Fruit fly (Drosophila melanogaster) whole organism, prepupa: ENCODE measurements around the gene Snmp1.
A peak's percentile ranks its signal among the peaks of the same experiment; 100 is the strongest.

Experiments
- Blimp-1 ChIP-seq: fragments of 200-800 bp; sonication (Bioruptor generic); optimal IDR thresholded peaks from 3 replicates; lab custom pipeline; 2017; ENCODE audit warnings: missing biosample characterization, missing genetic modification characterization, mild to moderate bottlenecking, moderate library complexity, missing genetic modification reagents
- CG10631 ChIP-seq: fragments of 200-800 bp; sonication (Bioruptor generic); optimal IDR thresholded peaks from 2 replicates; lab custom pipeline; 2016; ENCODE audit warnings: missing biosample characterization, missing genetic modification characterization
- CG10669 ChIP-seq: fragments of 200-800 bp; sonication (Bioruptor generic); optimal IDR thresholded peaks from 3 replicates; lab custom pipeline; 2018; ENCODE audit warnings: missing biosample characterization, mild to moderate bottlenecking, missing genetic modification characterization, moderate library complexity
- CG11294 ChIP-seq: fragments of 200-800 bp; sonication (Bioruptor generic); IDR thresholded peaks from 2 replicates; pipeline ENCODE4 v1.3.6; 2022; ENCODE audit warnings: missing biosample characterization, missing genetic modification characterization
- CG11902 ChIP-seq: fragments of 200-800 bp; sonication (Bioruptor generic); optimal IDR thresholded peaks from 3 replicates; lab custom pipeline; 2016; ENCODE audit warnings: missing biosample characterization, missing genetic modification characterization
- CG15336 ChIP-seq: fragments of 200-800 bp; sonication (Bioruptor generic); IDR thresholded peaks from 2 replicates; pipeline ENCODE4 v1.3.6; 2022; ENCODE audit warnings: missing biosample characterization, missing genetic modification characterization
- CG16779 ChIP-seq: fragments of 200-800 bp; sonication (Bioruptor generic); optimal IDR thresholded peaks from 3 replicates; lab custom pipeline; 2017; ENCODE audit warnings: missing biosample characterization, mild to moderate bottlenecking, missing genetic modification characterization
- CG3032 ChIP-seq: fragments of 200-800 bp; optimal IDR thresholded peaks from 2 replicates; lab custom pipeline; 2019; ENCODE audit warnings: missing biosample characterization, mild to moderate bottlenecking, missing genetic modification characterization, moderate library complexity
- CG32006 ChIP-seq: fragments of 200-800 bp; sonication (Bioruptor generic); optimal IDR thresholded peaks from 3 replicates; lab custom pipeline; 2017; ENCODE audit warnings: missing biosample characterization, mild to moderate bottlenecking, missing genetic modification characterization
- CG3919 ChIP-seq: fragments of 200-800 bp; sonication (Bioruptor generic); optimal IDR thresholded peaks from 3 replicates; lab custom pipeline; 2016; ENCODE audit warnings: missing biosample characterization, missing genetic modification characterization
- CG4318 ChIP-seq: fragments of 200-800 bp; sonication (Bioruptor generic); optimal IDR thresholded peaks from 3 replicates; lab custom pipeline; 2017; ENCODE audit warnings: missing biosample characterization, mild to moderate bottlenecking, missing genetic modification characterization
- CG6163 ChIP-seq: fragments of 200-800 bp; sonication (Bioruptor generic); IDR thresholded peaks from 3 replicates; pipeline ENCODE4 v1.3.6; 2022; ENCODE audit warnings: missing biosample characterization, missing genetic modification characterization
- CG6276 ChIP-seq: fragments of 200-800 bp; sonication (Bioruptor generic); optimal IDR thresholded peaks from 2 replicates; lab custom pipeline; 2017; ENCODE audit warnings: missing biosample characterization, mild to moderate bottlenecking, missing genetic modification characterization
- CG6808 ChIP-seq: fragments of 200-800 bp; sonication (Bioruptor generic); optimal IDR thresholded peaks from 3 replicates; lab custom pipeline; 2017; ENCODE audit warnings: missing biosample characterization, missing genetic modification characterization, mild to moderate bottlenecking, moderate library complexity, missing genetic modification reagents
- CG7368 ChIP-seq: fragments of 200-800 bp; sonication (Bioruptor generic); optimal IDR thresholded peaks from 3 replicates; lab custom pipeline; 2016; ENCODE audit warnings: missing biosample characterization, missing genetic modification characterization
- CG8319 ChIP-seq: fragments of 200-800 bp; sonication (Bioruptor generic); optimal IDR thresholded peaks from 3 replicates; lab custom pipeline; 2016; ENCODE audit warnings: missing biosample characterization, missing genetic modification characterization
- CG8632 ChIP-seq: fragments of 200-800 bp; sonication (Bioruptor generic); optimal IDR thresholded peaks from 3 replicates; lab custom pipeline; 2016; ENCODE audit warnings: missing biosample characterization, missing genetic modification characterization
- Eip78C ChIP-seq: fragments of 200-800 bp; sonication (Bioruptor generic); peaks from one replicate; lab custom pipeline; 2016; ENCODE audit warnings: missing biosample characterization, missing genetic modification characterization
- Eip93F ChIP-seq: fragments of 200-800 bp; sonication (Bioruptor generic); optimal IDR thresholded peaks from 2 replicates; lab custom pipeline; 2016; ENCODE audit warnings: missing biosample characterization, mild to moderate bottlenecking, missing genetic modification characterization
- Ets96B ChIP-seq: fragments of 200-800 bp; optimal IDR thresholded peaks from 2 replicates; lab custom pipeline; 2019; ENCODE audit warnings: missing biosample characterization, mild to moderate bottlenecking, missing genetic modification characterization, moderate library complexity
- Hr38 ChIP-seq: sonication (Bioruptor generic); optimal IDR thresholded peaks from 2 replicates; lab custom pipeline; 2016; ENCODE audit warnings: missing biosample characterization, missing genetic modification characterization
- Hr39 ChIP-seq: fragments of 200-800 bp; sonication (Bioruptor generic); optimal IDR thresholded peaks from 2 replicates; lab custom pipeline; 2016; ENCODE audit warnings: missing biosample characterization, missing genetic modification characterization
- Lpt ChIP-seq: fragments of 200-800 bp; sonication (Bioruptor generic); optimal IDR thresholded peaks from 3 replicates; lab custom pipeline; 2016; ENCODE audit warnings: missing biosample characterization, missing genetic modification characterization
- Smox ChIP-seq: fragments of 200-800 bp; sonication (Bioruptor generic); optimal IDR thresholded peaks from 3 replicates; lab custom pipeline; 2016; ENCODE audit warnings: missing biosample characterization, missing genetic modification characterization
- Sox102F ChIP-seq: fragments of 200-800 bp; sonication (Bioruptor generic); optimal IDR thresholded peaks from 2 replicates; lab custom pipeline; 2016; ENCODE audit warnings: missing biosample characterization, mild to moderate bottlenecking, missing genetic modification characterization
- Sox14 ChIP-seq: fragments of 200-800 bp; sonication (Bioruptor generic); optimal IDR thresholded peaks from 3 replicates; lab custom pipeline; 2016; ENCODE audit warnings: missing biosample characterization, missing genetic modification characterization
- Sox15 ChIP-seq: fragments of 200-800 bp; sonication (Bioruptor generic); optimal IDR thresholded peaks from 3 replicates; lab custom pipeline; 2016; ENCODE audit warnings: missing biosample characterization, missing genetic modification characterization
- achi ChIP-seq: fragments of 200-800 bp; sonication (Bioruptor generic); optimal IDR thresholded peaks from 3 replicates; lab custom pipeline; 2016; ENCODE audit warnings: missing biosample characterization, missing genetic modification characterization
- cyc ChIP-seq: fragments of 200-800 bp; sonication (Bioruptor generic); optimal IDR thresholded peaks from 3 replicates; lab custom pipeline; 2016; ENCODE audit warnings: missing biosample characterization, missing genetic modification characterization
- dsx ChIP-seq: fragments of 200-800 bp; optimal IDR thresholded peaks from 3 replicates; lab custom pipeline; 2019; ENCODE audit warnings: missing biosample characterization, mild to moderate bottlenecking, missing genetic modification characterization, moderate library complexity; ENCODE audit not compliant: poor library complexity, severe bottlenecking
- eg ChIP-seq: fragments of 200-800 bp; sonication (Bioruptor generic); IDR thresholded peaks from 3 replicates; pipeline ENCODE4 v1.3.6; 2022; ENCODE audit warnings: missing biosample characterization, missing genetic modification characterization
- esn ChIP-seq: fragments of 200-800 bp; sonication (Bioruptor generic); optimal IDR thresholded peaks from 2 replicates; lab custom pipeline; 2016; ENCODE audit warnings: missing biosample characterization, mild to moderate bottlenecking, missing genetic modification characterization, moderate library complexity
- fd85E ChIP-seq: fragments of 200-800 bp; sonication (Bioruptor generic); optimal IDR thresholded peaks from 3 replicates; lab custom pipeline; 2016; ENCODE audit warnings: missing biosample characterization, missing genetic modification characterization
- fkh ChIP-seq: fragments of 200-800 bp; sonication (Bioruptor generic); optimal IDR thresholded peaks from 3 replicates; lab custom pipeline; 2017; ENCODE audit warnings: missing biosample characterization, mild to moderate bottlenecking, missing genetic modification characterization, moderate library complexity
- lz ChIP-seq: fragments of 200-800 bp; sonication (Bioruptor generic); optimal IDR thresholded peaks from 3 replicates; lab custom pipeline; 2016; ENCODE audit warnings: missing biosample characterization, missing genetic modification characterization
- net ChIP-seq: fragments of 200-800 bp; sonication (Bioruptor generic); optimal IDR thresholded peaks from 3 replicates; lab custom pipeline; 2016; ENCODE audit warnings: missing biosample characterization, missing genetic modification characterization
- pdm3 ChIP-seq: fragments of 200-800 bp; sonication (Bioruptor generic); optimal IDR thresholded peaks from 3 replicates; lab custom pipeline; 2016; ENCODE audit warnings: missing biosample characterization, missing genetic modification characterization
- salr ChIP-seq, 2 experiments: fragments of 200-800 bp; sonication (Bioruptor generic); optimal IDR thresholded peaks; 3 replicates each; lab custom pipeline; 2016 to 2018; ENCODE audit warnings: missing biosample characterization in 2 of 2, missing genetic modification characterization in 2 of 2, mild to moderate bottlenecking in 1 of 2
- spab ChIP-seq: fragments of 200-800 bp; sonication (Bioruptor generic); optimal IDR thresholded peaks from 2 replicates; lab custom pipeline; 2017; ENCODE audit warnings: missing biosample characterization, mild to moderate bottlenecking, missing genetic modification characterization, missing genetic modification reagents
- svp ChIP-seq: fragments of 200-800 bp; sonication (Bioruptor generic); peaks from one replicate; lab custom pipeline; 2016; ENCODE audit warnings: missing biosample characterization, missing genetic modification characterization
- topi ChIP-seq: fragments of 200-800 bp; sonication (Bioruptor generic); optimal IDR thresholded peaks from 3 replicates; lab custom pipeline; 2016; ENCODE audit warnings: missing biosample characterization, missing genetic modification characterization
- vri ChIP-seq: fragments of 200-800 bp; sonication (Bioruptor generic); optimal IDR thresholded peaks from 3 replicates; lab custom pipeline; 2016; ENCODE audit warnings: missing biosample characterization, mild to moderate bottlenecking, missing genetic modification characterization

Snmp1 gene

dm6 chr3R:21188540-21189276 lies 20.7 kb upstream of the Snmp1 start (continued):
- TF ChIP-seq CG11902 (GFP tag; lab: Kevin White, UChicago) (no peak), vri (GFP tag; lab: Kevin White, UChicago) (peak; percentile 85), CG15336 (GFP tag; lab: Robert Waterston, UW) (0 out of 2 replicates have a peak, but pooled peaks have one; percentile 28), cyc (no peak), Hr39 (no peak), CG8319 (GFP tag; lab: Kevin White, UChicago) (no peak), CG4318 (GFP tag; lab: Kevin White, UChicago) (no peak), Smox (no peak), CG8632 (no peak), dsx (GFP tag; lab: Kevin White, UChicago) (peak; percentile 40), Eip78C (GFP tag; lab: Kevin White, UChicago) (peak; percentile 45), fkh (peak; percentile 64), CG6808 (GFP tag; lab: Kevin White, UChicago) (no peak), CG10669 (GFP tag; lab: Kevin White, UChicago) (no peak), topi (GFP tag; lab: Kevin White, UChicago) (peak; percentile 14), CG3032 (tag; lab: Kevin White, UChicago) (peak; percentile 18), CG16779 (peak; percentile 48), net (GFP tag; lab: Kevin White, UChicago) (peak; percentile 13), eg (GFP tag; lab: Robert Waterston, UW) (0 out of 3 replicates have a peak, but pooled peaks have one; percentile 45), pdm3 (no peak), CG32006 (GFP tag; lab: Kevin White, UChicago) (no peak), Eip93F (peak; percentile 48), CG6163 (GFP tag; lab: Robert Waterston, UW) (peak; percentile 57; the same call in 2 of the 3 replicates), CG3919 (GFP tag; lab: Kevin White, UChicago) (peak; percentile 58), fd85E (no peak), lz (GFP tag; lab: Kevin White, UChicago) (no peak)

DNA sequence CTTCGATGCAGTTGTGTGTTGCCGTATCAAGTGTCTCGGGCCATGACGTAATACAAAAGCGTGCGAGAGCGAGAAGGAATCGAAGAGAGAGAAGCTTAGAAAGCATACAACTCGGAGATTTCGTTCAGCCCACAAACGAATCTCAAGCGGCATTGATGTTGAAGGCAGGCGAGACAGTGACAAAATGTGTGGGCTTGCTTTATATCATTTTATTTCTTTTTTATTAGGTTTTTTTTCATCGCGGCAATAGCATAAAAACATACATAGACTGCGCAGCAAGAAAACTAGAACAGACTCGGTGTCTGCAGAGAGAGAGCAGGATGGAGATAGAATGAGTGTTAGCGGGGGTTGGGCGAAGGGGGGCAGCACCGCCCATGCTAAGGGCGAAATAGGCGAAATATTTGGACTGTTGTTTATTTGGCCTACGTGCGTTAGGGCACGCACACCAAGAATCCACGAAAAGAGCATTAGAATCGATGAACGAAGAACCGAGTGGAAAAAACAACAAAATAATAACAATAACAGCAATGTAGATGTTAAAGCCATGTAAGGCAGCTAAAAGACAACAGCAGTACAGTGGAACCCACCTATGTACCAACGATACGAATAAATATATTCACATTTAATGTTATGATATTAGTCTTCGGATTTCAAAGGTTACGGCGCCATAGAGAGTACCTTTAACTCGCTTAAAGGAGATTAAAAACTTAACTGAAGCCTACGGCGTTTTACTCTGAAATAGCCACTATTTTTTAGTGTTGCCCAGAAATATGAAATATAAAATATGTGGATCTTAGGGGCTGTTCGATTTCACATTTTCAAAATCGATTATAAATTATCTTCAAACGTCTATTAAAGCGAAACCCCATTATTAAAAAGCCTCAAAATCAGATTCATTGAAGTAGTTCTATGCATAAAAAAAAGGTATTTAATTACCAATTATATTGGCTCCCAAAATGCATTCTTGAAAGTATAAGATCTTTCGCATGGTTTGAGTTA lies 19.7 kb upstream of the Snmp1 start:
- TF ChIP-seq lz (GFP tag; lab: Kevin White, UChicago) (no peak), CG16779 (no peak), esn (no peak), CG15336 (GFP tag; lab: Robert Waterston, UW) (no peak), CG6276 (GFP tag; lab: Kevin White, UChicago) (peak; percentile 30), CG4318 (GFP tag; lab: Kevin White, UChicago) (no peak), CG10631 (GFP tag; lab: Kevin White, UChicago) (no peak), vri (GFP tag; lab: Kevin White, UChicago) (peak; percentile 96), CG7368 (GFP tag; lab: Kevin White, UChicago) (no peak), fkh (peak; percentile 44), spab (GFP tag; lab: Kevin White, UChicago) (no peak), achi (GFP tag; lab: Kevin White, UChicago) (no peak), Hr38 (GFP tag; lab: Kevin White, UChicago) (no peak)

dm6 chr3R:21186606-21187393 lies 18.8 kb upstream of the Snmp1 start:
- TF ChIP-seq Blimp-1 (GFP tag; lab: Kevin White, UChicago) (peak; percentile 93), Eip78C (GFP tag; lab: Kevin White, UChicago) (peak; percentile 87), lz (GFP tag; lab: Kevin White, UChicago) (peak; percentile 37), CG10669 (GFP tag; lab: Kevin White, UChicago) (peak; percentile 13), fd85E (no peak), CG3032 (tag; lab: Kevin White, UChicago) (no peak), Lpt (GFP tag; lab: Kevin White, UChicago) (no peak), Sox15 (GFP tag; lab: Kevin White, UChicago) (peak; percentile 4), Ets96B (no peak), svp (GFP tag; lab: Kevin White, UChicago) (peak; percentile 84), Smox (peak; percentile 49), Hr39 (peak; percentile 51), Sox102F (GFP tag; lab: Kevin White, UChicago) (peak; percentile 55), CG6808 (GFP tag; lab: Kevin White, UChicago) (peak; percentile 55), salr (GFP tag; optimal IDR thresholded peaks at IDR 0.05; lab: Kevin White, UChicago) (peak in 1 of 2 experiments; percentile 52), CG16779 (no peak), Sox14 (GFP tag; lab: Kevin White, UChicago) (peak; percentile 50), fkh (peak; percentile 18), CG11294 (GFP tag; lab: Robert Waterston, UW) (no peak)
